Fruit fly (Drosophila melanogaster) whole organism, adult: ENCODE data around the gene CG14659.

ENCODE experiments used
- CG12768 ChIP-seq: fragments of 200-800 bp; sonication (Bioruptor generic); optimal IDR thresholded peaks from 2 replicates; lab custom pipeline; 2017; ENCODE audit warnings: missing biosample characterization, missing genetic modification characterization, mild to moderate bottlenecking, moderate library complexity, missing genetic modification reagents
- CG1620 ChIP-seq: fragments of 200-800 bp; sonication (Bioruptor generic); optimal IDR thresholded peaks from 2 replicates; lab custom pipeline; 2016; ENCODE audit warnings: missing biosample characterization, missing genetic modification characterization
- CG33017 ChIP-seq: fragments of 200-800 bp; sonication (Bioruptor generic); optimal IDR thresholded peaks from 2 replicates; lab custom pipeline; 2018; ENCODE audit warnings: missing biosample characterization, mild to moderate bottlenecking, missing genetic modification characterization, moderate library complexity
- CG5204 ChIP-seq: fragments of 200-800 bp; sonication (Bioruptor generic); optimal IDR thresholded peaks from 2 replicates; lab custom pipeline; 2016; ENCODE audit warnings: missing biosample characterization, missing genetic modification characterization
- CG7045 ChIP-seq: fragments of 200-800 bp; sonication (Bioruptor generic); optimal IDR thresholded peaks from 2 replicates; lab custom pipeline; 2017; ENCODE audit warnings: missing biosample characterization, mild to moderate bottlenecking, missing genetic modification characterization
- CG7101 ChIP-seq: fragments of 200-800 bp; sonication (Bioruptor generic); optimal IDR thresholded peaks from 2 replicates; lab custom pipeline; 2018; ENCODE audit warnings: missing biosample characterization, mild to moderate bottlenecking, missing genetic modification characterization, moderate library complexity
- bab1 ChIP-seq: fragments of 200-800 bp; sonication (Bioruptor generic); optimal IDR thresholded peaks from 3 replicates; lab custom pipeline; 2019; ENCODE audit warnings: missing biosample characterization, mild to moderate bottlenecking, missing genetic modification characterization, moderate library complexity
- cnc ChIP-seq, 2 experiments: fragments of >200 bp; optimal IDR thresholded peaks; 2 replicates each; lab custom pipeline; 2017
- kay ChIP-seq: fragments of 200-800 bp; sonication (Bioruptor generic); peaks from one replicate; lab custom pipeline; 2016; ENCODE audit warnings: missing biosample characterization, missing genetic modification characterization, borderline replicate concordance
- ovo ChIP-seq: fragments of 200-800 bp; sonication (Bioruptor generic); optimal IDR thresholded peaks from 2 replicates; lab custom pipeline; 2016; ENCODE audit warnings: missing biosample characterization, missing genetic modification characterization
- tj ChIP-seq: fragments of 200-800 bp; sonication (Bioruptor generic); optimal IDR thresholded peaks from 3 replicates; lab custom pipeline; 2017; ENCODE audit warnings: missing biosample characterization, mild to moderate bottlenecking, missing genetic modification characterization, moderate library complexity
- toe ChIP-seq: fragments of 200-800 bp; sonication (Bioruptor generic); optimal IDR thresholded peaks from 2 replicates; lab custom pipeline; 2016; ENCODE audit warnings: missing biosample characterization, missing genetic modification characterization

DNA sequence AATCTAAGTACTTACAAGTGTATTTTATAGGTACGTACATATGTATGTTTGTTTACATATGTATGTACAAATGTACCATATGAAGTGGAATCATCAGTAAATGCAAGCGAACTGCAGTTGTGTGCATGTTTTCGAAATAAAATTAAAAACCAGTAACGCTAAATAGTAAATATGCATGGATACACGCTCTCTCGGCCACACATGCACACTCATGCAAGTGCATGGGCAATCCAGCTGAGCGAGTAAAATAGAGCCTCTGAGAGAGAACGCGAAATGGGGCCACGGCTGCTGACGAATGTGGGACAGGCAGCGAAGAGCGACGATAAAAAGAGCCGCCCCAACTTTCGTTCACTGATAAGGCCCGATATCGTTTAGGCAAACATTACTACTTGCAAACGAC, 23.5 kb downstream of the CG14659 start:
- TF ChIP-seq bab1 (GFP tag; lab: Kevin White, UChicago): no peak
- peak; percentile 66 for TF ChIP-seq tj (GFP tag; lab: Kevin White, UChicago)
- no peak for TF ChIP-seq CG5204 (GFP tag; lab: Kevin White, UChicago)
- no peak for TF ChIP-seq cnc (optimal IDR thresholded peaks at IDR 0.05; lab: Kevin White, UChicago)
- no peak for TF ChIP-seq CG12768 (GFP tag; lab: Kevin White, UChicago)
- no peak for TF ChIP-seq CG33017 (tag; lab: Kevin White, UChicago)
- TF ChIP-seq ovo (GFP tag; lab: Kevin White, UChicago): no peak
- TF ChIP-seq CG7101 (tag; lab: Kevin White, UChicago): no peak
- TF ChIP-seq CG1620 (GFP tag; lab: Kevin White, UChicago): no peak
- TF ChIP-seq CG7045: no peak
- TF ChIP-seq kay (GFP tag; lab: Kevin White, UChicago): no peak
- no peak for TF ChIP-seq toe (GFP tag; lab: Kevin White, UChicago)
